Fruit fly (Drosophila melanogaster): Measurements from ENCODE around the gene CG3792.
A peak's percentile ranks its signal among the peaks of the same experiment; 100 is the strongest.

CG3792 gene

dm6 chr2L:4949453-4950045 is 27.6 kb upstream of the CG3792 start, which contains the start of gene jet (continued):
- no peak for TF ChIP-seq NFAT (GFP tag; IDR thresholded peaks at IDR 0.05)
- no peak for TF ChIP-seq Mrtf (GFP tag; IDR thresholded peaks at IDR 0.05)
- no peak for TF ChIP-seq jigr1 (GFP tag; IDR thresholded peaks at IDR 0.05)
- TF ChIP-seq Hmx (GFP tag; optimal IDR thresholded peaks at IDR 0.05) = no peak
- TF ChIP-seq HmgZ (tag; optimal IDR thresholded peaks at IDR 0.05) = peak; percentile 57
- TF ChIP-seq Bgb (GFP tag; IDR thresholded peaks at IDR 0.05; ENCODE audit: partially characterized antibody) = peak; percentile 76
- no peak for TF ChIP-seq CG1602 (GFP tag; optimal IDR thresholded peaks at IDR 0.05)
- no peak for TF ChIP-seq CG12744 (GFP tag; optimal IDR thresholded peaks at IDR 0.05)
- no peak for TF ChIP-seq Hr39 (optimal IDR thresholded peaks at IDR 0.05)
- no peak for TF ChIP-seq vfl (GFP tag; optimal IDR thresholded peaks at IDR 0.05)
- no peak for TF ChIP-seq Drgx (GFP tag; IDR thresholded peaks at IDR 0.05)
- TF ChIP-seq yki (optimal IDR thresholded peaks at IDR 0.05) = no peak
- TF ChIP-seq Dbx (GFP tag; IDR thresholded peaks at IDR 0.05) = no peak
- no peak for TF ChIP-seq CG14965 (GFP tag; optimal IDR thresholded peaks at IDR 0.05; ENCODE audit: borderline replicate concordance)
- TF ChIP-seq hkb (optimal IDR thresholded peaks at IDR 0.05) = no peak
- no peak for TF ChIP-seq hkb (GFP tag; IDR thresholded peaks at IDR 0.05)
- no peak for TF ChIP-seq CG7745 (tag; optimal IDR thresholded peaks at IDR 0.05)
- TF ChIP-seq tll (GFP tag; optimal IDR thresholded peaks at IDR 0.05) = no peak
- no peak for TF ChIP-seq dmrt99B (tag; optimal IDR thresholded peaks at IDR 0.05)
- peak; percentile 34 for TF ChIP-seq Dp (GFP tag; optimal IDR thresholded peaks at IDR 0.05)
- no peak for TF ChIP-seq slbo (GFP tag; IDR thresholded peaks at IDR 0.05)
- TF ChIP-seq chn (GFP tag; optimal IDR thresholded peaks at IDR 0.05) = no peak
- no peak for TF ChIP-seq rib (GFP tag; IDR thresholded peaks at IDR 0.05)
- TF ChIP-seq ATbp (GFP tag; optimal IDR thresholded peaks at IDR 0.05) = no peak
- no peak for TF ChIP-seq croc (GFP tag; conservative IDR thresholded peaks at IDR 0.05)
- no peak for TF ChIP-seq az2 (GFP tag; optimal IDR thresholded peaks at IDR 0.05)
- no peak for TF ChIP-seq Xbp1 (GFP tag; optimal IDR thresholded peaks at IDR 0.05)
- TF ChIP-seq corto (GFP tag; optimal IDR thresholded peaks at IDR 0.05) = no peak
- TF ChIP-seq CG31441 (GFP tag; IDR thresholded peaks at IDR 0.05) = no peak
- TF ChIP-seq CG2202 (tag; optimal IDR thresholded peaks at IDR 0.05) = no peak
- TF ChIP-seq mam (GFP tag; optimal IDR thresholded peaks at IDR 0.05) = no peak
- TF ChIP-seq dati (GFP tag; IDR thresholded peaks at IDR 0.05) = no peak
- no peak for TF ChIP-seq Doc2 (GFP tag; IDR thresholded peaks at IDR 0.05)
- no peak for TF ChIP-seq Adf1 (GFP tag; IDR thresholded peaks at IDR 0.05)
- TF ChIP-seq Kr (GFP tag; optimal IDR thresholded peaks at IDR 0.05) = no peak
- no peak for TF ChIP-seq unpg (GFP tag; optimal IDR thresholded peaks at IDR 0.05)
- no peak for TF ChIP-seq Hey (tag; optimal IDR thresholded peaks at IDR 0.05)
- TF ChIP-seq zf30C (GFP tag; optimal IDR thresholded peaks at IDR 0.05) = no peak
- TF ChIP-seq CG8089 (GFP tag; optimal IDR thresholded peaks at IDR 0.05) = no peak
- TF ChIP-seq CG2678 (tag; optimal IDR thresholded peaks at IDR 0.05) = no peak
- no peak for TF ChIP-seq sqz (GFP tag; optimal IDR thresholded peaks at IDR 0.05)
- TF ChIP-seq D19B (GFP tag; optimal IDR thresholded peaks at IDR 0.05) = no peak
- no peak for TF ChIP-seq Dek (tag; optimal IDR thresholded peaks at IDR 0.05)
- no peak for TF ChIP-seq Fer1 (GFP tag; optimal IDR thresholded peaks at IDR 0.05)
- peak; percentile 26 for TF ChIP-seq Nf-YC (tag; optimal IDR thresholded peaks at IDR 0.05)
- TF ChIP-seq PHDP (tag; optimal IDR thresholded peaks at IDR 0.05) = no peak
- no peak for TF ChIP-seq maf-S (GFP tag; optimal IDR thresholded peaks at IDR 0.05)
- TF ChIP-seq CG1024 (GFP tag; IDR thresholded peaks at IDR 0.05) = no peak
- no peak for TF ChIP-seq CG13894 (tag; optimal IDR thresholded peaks at IDR 0.05)
- TF ChIP-seq zen (tag; optimal IDR thresholded peaks at IDR 0.05) = peak; percentile 22
- no peak for TF ChIP-seq Hsf (GFP tag; optimal IDR thresholded peaks at IDR 0.05)
- no peak for TF ChIP-seq cg (GFP tag; optimal IDR thresholded peaks at IDR 0.05)
